Fruit fly (Drosophila melanogaster) whole organism, prepupa: ENCODE results near the gene Ugt36A1.

Experiments used
- Blimp-1 ChIP-seq: fragments of 200-800 bp; sonication (Bioruptor generic); optimal IDR thresholded peaks from 3 replicates; lab custom pipeline; 2017; ENCODE audit warnings: missing biosample characterization, missing genetic modification characterization, mild to moderate bottlenecking, moderate library complexity, missing genetic modification reagents
- CG10631 ChIP-seq: fragments of 200-800 bp; sonication (Bioruptor generic); optimal IDR thresholded peaks from 2 replicates; lab custom pipeline; 2016; ENCODE audit warnings: missing biosample characterization, missing genetic modification characterization
- CG10669 ChIP-seq: fragments of 200-800 bp; sonication (Bioruptor generic); optimal IDR thresholded peaks from 3 replicates; lab custom pipeline; 2018; ENCODE audit warnings: missing biosample characterization, mild to moderate bottlenecking, missing genetic modification characterization, moderate library complexity
- CG11294 ChIP-seq: fragments of 200-800 bp; sonication (Bioruptor generic); IDR thresholded peaks from 2 replicates; pipeline ENCODE4 v1.3.6; 2022; ENCODE audit warnings: missing biosample characterization, missing genetic modification characterization
- CG11902 ChIP-seq: fragments of 200-800 bp; sonication (Bioruptor generic); optimal IDR thresholded peaks from 3 replicates; lab custom pipeline; 2016; ENCODE audit warnings: missing biosample characterization, missing genetic modification characterization
- CG15336 ChIP-seq: fragments of 200-800 bp; sonication (Bioruptor generic); IDR thresholded peaks from 2 replicates; pipeline ENCODE4 v1.3.6; 2022; ENCODE audit warnings: missing biosample characterization, missing genetic modification characterization
- CG1621 ChIP-seq: fragments of 200-800 bp; sonication (Bioruptor generic); optimal IDR thresholded peaks from 3 replicates; lab custom pipeline; 2018; ENCODE audit warnings: missing biosample characterization, mild to moderate bottlenecking, missing genetic modification characterization
- CG16779 ChIP-seq: fragments of 200-800 bp; sonication (Bioruptor generic); optimal IDR thresholded peaks from 3 replicates; lab custom pipeline; 2017; ENCODE audit warnings: missing biosample characterization, mild to moderate bottlenecking, missing genetic modification characterization
- CG3032 ChIP-seq: fragments of 200-800 bp; optimal IDR thresholded peaks from 2 replicates; lab custom pipeline; 2019; ENCODE audit warnings: missing biosample characterization, mild to moderate bottlenecking, missing genetic modification characterization, moderate library complexity
- CG34406 ChIP-seq: fragments of 200-800 bp; sonication (Bioruptor generic); optimal IDR thresholded peaks from 3 replicates; lab custom pipeline; 2016; ENCODE audit warnings: missing biosample characterization, missing genetic modification characterization
- CG3919 ChIP-seq: fragments of 200-800 bp; sonication (Bioruptor generic); optimal IDR thresholded peaks from 3 replicates; lab custom pipeline; 2016; ENCODE audit warnings: missing biosample characterization, missing genetic modification characterization
- CG4318 ChIP-seq: fragments of 200-800 bp; sonication (Bioruptor generic); optimal IDR thresholded peaks from 3 replicates; lab custom pipeline; 2017; ENCODE audit warnings: missing biosample characterization, mild to moderate bottlenecking, missing genetic modification characterization
- CG6163 ChIP-seq: fragments of 200-800 bp; sonication (Bioruptor generic); IDR thresholded peaks from 3 replicates; pipeline ENCODE4 v1.3.6; 2022; ENCODE audit warnings: missing biosample characterization, missing genetic modification characterization
- CG6792 ChIP-seq: fragments of 200-800 bp; sonication (Bioruptor generic); optimal IDR thresholded peaks from 3 replicates; lab custom pipeline; 2016; ENCODE audit warnings: missing biosample characterization, missing genetic modification characterization
- CG6808 ChIP-seq: fragments of 200-800 bp; sonication (Bioruptor generic); optimal IDR thresholded peaks from 3 replicates; lab custom pipeline; 2017; ENCODE audit warnings: missing biosample characterization, missing genetic modification characterization, mild to moderate bottlenecking, moderate library complexity, missing genetic modification reagents
- CG8119 ChIP-seq: fragments of 200-800 bp; sonication (Bioruptor generic); IDR thresholded peaks from 3 replicates; pipeline ENCODE4 v1.3.6; 2022; ENCODE audit warnings: missing biosample characterization, missing genetic modification characterization
- CG8319 ChIP-seq: fragments of 200-800 bp; sonication (Bioruptor generic); optimal IDR thresholded peaks from 3 replicates; lab custom pipeline; 2016; ENCODE audit warnings: missing biosample characterization, missing genetic modification characterization
- CG8632 ChIP-seq: fragments of 200-800 bp; sonication (Bioruptor generic); optimal IDR thresholded peaks from 3 replicates; lab custom pipeline; 2016; ENCODE audit warnings: missing biosample characterization, missing genetic modification characterization
- CG9139 ChIP-seq: fragments of 200-800 bp; sonication (Bioruptor generic); optimal IDR thresholded peaks from 3 replicates; lab custom pipeline; 2017; ENCODE audit warnings: missing biosample characterization, mild to moderate bottlenecking, missing genetic modification characterization
- Eip75B ChIP-seq: fragments of 200-800 bp; sonication (Bioruptor generic); optimal IDR thresholded peaks from 3 replicates; lab custom pipeline; 2016; ENCODE audit warnings: missing biosample characterization, missing genetic modification characterization
- Eip78C ChIP-seq: fragments of 200-800 bp; sonication (Bioruptor generic); peaks from one replicate; lab custom pipeline; 2016; ENCODE audit warnings: missing biosample characterization, missing genetic modification characterization
- Eip93F ChIP-seq: fragments of 200-800 bp; sonication (Bioruptor generic); optimal IDR thresholded peaks from 2 replicates; lab custom pipeline; 2016; ENCODE audit warnings: missing biosample characterization, mild to moderate bottlenecking, missing genetic modification characterization
- Ets96B ChIP-seq: fragments of 200-800 bp; optimal IDR thresholded peaks from 2 replicates; lab custom pipeline; 2019; ENCODE audit warnings: missing biosample characterization, mild to moderate bottlenecking, missing genetic modification characterization, moderate library complexity
- Hr38 ChIP-seq: sonication (Bioruptor generic); optimal IDR thresholded peaks from 2 replicates; lab custom pipeline; 2016; ENCODE audit warnings: missing biosample characterization, missing genetic modification characterization
- Hr4 ChIP-seq: fragments of 200-800 bp; sonication (Bioruptor generic); optimal IDR thresholded peaks from 3 replicates; lab custom pipeline; 2016; ENCODE audit warnings: missing biosample characterization, missing genetic modification characterization
- Lpt ChIP-seq: fragments of 200-800 bp; sonication (Bioruptor generic); optimal IDR thresholded peaks from 3 replicates; lab custom pipeline; 2016; ENCODE audit warnings: missing biosample characterization, missing genetic modification characterization
- OdsH ChIP-seq: fragments of 200-800 bp; sonication (Bioruptor generic); optimal IDR thresholded peaks from 3 replicates; lab custom pipeline; 2016; ENCODE audit warnings: missing biosample characterization, missing genetic modification characterization
- Smox ChIP-seq: fragments of 200-800 bp; sonication (Bioruptor generic); optimal IDR thresholded peaks from 3 replicates; lab custom pipeline; 2016; ENCODE audit warnings: missing biosample characterization, missing genetic modification characterization
- Sox102F ChIP-seq: fragments of 200-800 bp; sonication (Bioruptor generic); optimal IDR thresholded peaks from 2 replicates; lab custom pipeline; 2016; ENCODE audit warnings: missing biosample characterization, mild to moderate bottlenecking, missing genetic modification characterization
- Sox14 ChIP-seq: fragments of 200-800 bp; sonication (Bioruptor generic); optimal IDR thresholded peaks from 3 replicates; lab custom pipeline; 2016; ENCODE audit warnings: missing biosample characterization, missing genetic modification characterization
- Sox15 ChIP-seq: fragments of 200-800 bp; sonication (Bioruptor generic); optimal IDR thresholded peaks from 3 replicates; lab custom pipeline; 2016; ENCODE audit warnings: missing biosample characterization, missing genetic modification characterization
- achi ChIP-seq: fragments of 200-800 bp; sonication (Bioruptor generic); optimal IDR thresholded peaks from 3 replicates; lab custom pipeline; 2016; ENCODE audit warnings: missing biosample characterization, missing genetic modification characterization
- acj6 ChIP-seq: fragments of 200-800 bp; sonication (Bioruptor generic); optimal IDR thresholded peaks from 3 replicates; lab custom pipeline; 2016; ENCODE audit warnings: missing biosample characterization, missing genetic modification characterization
- cyc ChIP-seq: fragments of 200-800 bp; sonication (Bioruptor generic); optimal IDR thresholded peaks from 3 replicates; lab custom pipeline; 2016; ENCODE audit warnings: missing biosample characterization, missing genetic modification characterization
- dac ChIP-seq: fragments of 200-800 bp; sonication (Bioruptor generic); optimal IDR thresholded peaks from 2 replicates; lab custom pipeline; 2017; ENCODE audit warnings: missing biosample characterization, mild to moderate bottlenecking, missing genetic modification characterization
- dsx ChIP-seq: fragments of 200-800 bp; optimal IDR thresholded peaks from 3 replicates; lab custom pipeline; 2019; ENCODE audit warnings: missing biosample characterization, mild to moderate bottlenecking, missing genetic modification characterization, moderate library complexity; ENCODE audit not compliant: poor library complexity, severe bottlenecking
- eg ChIP-seq: fragments of 200-800 bp; sonication (Bioruptor generic); IDR thresholded peaks from 3 replicates; pipeline ENCODE4 v1.3.6; 2022; ENCODE audit warnings: missing biosample characterization, missing genetic modification characterization
- esn ChIP-seq: fragments of 200-800 bp; sonication (Bioruptor generic); optimal IDR thresholded peaks from 2 replicates; lab custom pipeline; 2016; ENCODE audit warnings: missing biosample characterization, mild to moderate bottlenecking, missing genetic modification characterization, moderate library complexity
- fd59A ChIP-seq: fragments of 200-800 bp; sonication (Bioruptor generic); optimal IDR thresholded peaks from 2 replicates; lab custom pipeline; 2017; ENCODE audit warnings: missing biosample characterization, mild to moderate bottlenecking, missing genetic modification characterization, missing genetic modification reagents
- fd85E ChIP-seq: fragments of 200-800 bp; sonication (Bioruptor generic); optimal IDR thresholded peaks from 3 replicates; lab custom pipeline; 2016; ENCODE audit warnings: missing biosample characterization, missing genetic modification characterization
- fkh ChIP-seq: fragments of 200-800 bp; sonication (Bioruptor generic); optimal IDR thresholded peaks from 3 replicates; lab custom pipeline; 2017; ENCODE audit warnings: missing biosample characterization, mild to moderate bottlenecking, missing genetic modification characterization, moderate library complexity
- lz ChIP-seq: fragments of 200-800 bp; sonication (Bioruptor generic); optimal IDR thresholded peaks from 3 replicates; lab custom pipeline; 2016; ENCODE audit warnings: missing biosample characterization, missing genetic modification characterization
- net ChIP-seq: fragments of 200-800 bp; sonication (Bioruptor generic); optimal IDR thresholded peaks from 3 replicates; lab custom pipeline; 2016; ENCODE audit warnings: missing biosample characterization, missing genetic modification characterization
- pdm3 ChIP-seq: fragments of 200-800 bp; sonication (Bioruptor generic); optimal IDR thresholded peaks from 3 replicates; lab custom pipeline; 2016; ENCODE audit warnings: missing biosample characterization, missing genetic modification characterization
- spab ChIP-seq: fragments of 200-800 bp; sonication (Bioruptor generic); optimal IDR thresholded peaks from 2 replicates; lab custom pipeline; 2017; ENCODE audit warnings: missing biosample characterization, mild to moderate bottlenecking, missing genetic modification characterization, missing genetic modification reagents
- ss ChIP-seq, 2 experiments: fragments of 200-800 bp; sonication (Bioruptor generic); optimal IDR thresholded peaks; 2 replicates in 1 of 2; 3 replicates in 1 of 2; lab custom pipeline; 2017 to 2018; ENCODE audit warnings: mild to moderate bottlenecking in 2 of 2, missing biosample characterization in 2 of 2, missing genetic modification characterization in 2 of 2, moderate library complexity in 1 of 2
- svp ChIP-seq: fragments of 200-800 bp; sonication (Bioruptor generic); peaks from one replicate; lab custom pipeline; 2016; ENCODE audit warnings: missing biosample characterization, missing genetic modification characterization
- topi ChIP-seq: fragments of 200-800 bp; sonication (Bioruptor generic); optimal IDR thresholded peaks from 3 replicates; lab custom pipeline; 2016; ENCODE audit warnings: missing biosample characterization, missing genetic modification characterization
- vri ChIP-seq: fragments of 200-800 bp; sonication (Bioruptor generic); optimal IDR thresholded peaks from 3 replicates; lab custom pipeline; 2016; ENCODE audit warnings: missing biosample characterization, mild to moderate bottlenecking, missing genetic modification characterization

Ugt36A1 gene

dm6 chr2L:3597126-3597525, 21.8 kb upstream of the Ugt36A1 start (continued):
- TF ChIP-seq CG34406 (GFP tag; lab: Kevin White, UChicago): no peak
- no peak for TF ChIP-seq Sox102F (GFP tag; lab: Kevin White, UChicago)
- no peak for TF ChIP-seq dac (GFP tag; lab: Kevin White, UChicago)
- peak; percentile 71 for TF ChIP-seq CG6163 (GFP tag; lab: Robert Waterston, UW)
- TF ChIP-seq Eip78C (GFP tag; lab: Kevin White, UChicago): peak; percentile 48
- peak; percentile 15 for TF ChIP-seq Ets96B (tag; lab: Kevin White, UChicago)
- peak; percentile 47; the same call in 1 of the 3 replicates for TF ChIP-seq eg

dm6 chr2L:3598485-3598884, 20.4 kb upstream of the Ugt36A1 start:
- TF ChIP-seq CG11902 (GFP tag; lab: Kevin White, UChicago) (peak; percentile 10), esn (peak; percentile 45), Blimp-1 (GFP tag; lab: Kevin White, UChicago) (no peak), topi (GFP tag; lab: Kevin White, UChicago) (peak; percentile 49), acj6 (peak; percentile 43), ss (GFP tag; optimal IDR thresholded peaks at IDR 0.05; lab: Kevin White, UChicago) (peak; percentile 17 to 27), CG6808 (GFP tag; lab: Kevin White, UChicago) (no peak), fkh (no peak), eg (peak; percentile 58; the same call in 2 of the 3 replicates), achi (GFP tag; lab: Kevin White, UChicago) (peak; percentile 46), CG10669 (GFP tag; lab: Kevin White, UChicago) (peak; percentile 58), spab (peak; percentile 15), CG8632 (GFP tag; lab: Kevin White, UChicago) (peak; percentile 11), CG16779 (tag; lab: Kevin White, UChicago) (no peak), CG9139 (GFP tag; lab: Kevin White, UChicago) (no peak), Sox102F (GFP tag; lab: Kevin White, UChicago) (no peak), CG34406 (GFP tag; lab: Kevin White, UChicago) (peak; percentile 3), CG8319 (GFP tag; lab: Kevin White, UChicago) (peak; percentile 25), Hr4 (GFP tag; lab: Kevin White, UChicago) (peak; percentile 42), cyc (peak; percentile 58), svp (GFP tag; lab: Kevin White, UChicago) (no peak), CG4318 (GFP tag; lab: Kevin White, UChicago) (peak; percentile 9), dsx (peak; percentile 5), CG10631 (GFP tag; lab: Kevin White, UChicago) (peak; percentile 47), CG1621 (peak; percentile 45), Hr38 (no peak), Smox (peak; percentile 23), fd85E (GFP tag; lab: Kevin White, UChicago) (no peak), CG8119 (peak; percentile 43; the same call in 1 of the 3 replicates), OdsH (GFP tag; lab: Kevin White, UChicago) (peak; percentile 41), CG3032 (tag; lab: Kevin White, UChicago) (peak; percentile 36), Eip78C (GFP tag; lab: Kevin White, UChicago) (peak; percentile 69), CG6163 (GFP tag; lab: Robert Waterston, UW) (peak; percentile 79), dac (GFP tag; lab: Kevin White, UChicago) (no peak), vri (no peak), Eip75B (GFP tag; lab: Kevin White, UChicago) (peak; percentile 17), pdm3 (GFP tag; lab: Kevin White, UChicago) (peak; percentile 39), CG15336 (GFP tag; lab: Robert Waterston, UW) (peak; percentile 29; the same call in 1 of the 2 replicates), Lpt (GFP tag; lab: Kevin White, UChicago) (no peak), CG6792 (GFP tag; lab: Kevin White, UChicago) (peak; percentile 30), CG11294 (GFP tag; lab: Robert Waterston, UW) (no peak), Sox14 (GFP tag; lab: Kevin White, UChicago) (peak; percentile 48), net (GFP tag; lab: Kevin White, UChicago) (peak; percentile 20), lz (GFP tag; lab: Kevin White, UChicago) (peak; percentile 49), Sox15 (peak; percentile 10), Eip93F (GFP tag; lab: Kevin White, UChicago) (no peak), fd59A (peak; percentile 10), CG3919 (peak; percentile 69)
